Worm (Caenorhabditis elegans): ENCODE results near the gene Y43F4B.10.

The Y43F4B.10 gene

DNA sequence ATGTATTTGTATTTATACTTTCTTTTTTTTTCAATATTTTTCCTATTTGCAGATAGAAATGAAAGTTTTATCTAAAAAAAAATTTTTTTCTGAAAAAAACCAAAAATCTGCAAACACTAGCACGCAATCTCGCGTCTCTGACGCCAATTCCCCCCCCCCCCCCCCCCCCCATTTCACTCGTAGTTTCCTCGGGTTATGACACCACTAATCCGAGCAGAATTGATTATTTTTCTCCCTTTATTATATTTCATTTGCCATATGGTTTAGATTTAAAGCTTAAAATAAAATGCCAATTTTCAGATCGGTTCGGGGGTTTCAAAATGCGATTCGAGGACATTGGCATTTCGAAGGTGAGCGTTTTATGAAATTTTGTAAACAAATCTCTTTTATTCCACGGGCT lies 32.9 kb downstream of the Y43F4B.10 start, which contains the start of gene mtm-6 (continued):
- no peak for TF ChIP-seq nhr-179 (tag; optimal IDR thresholded peaks at IDR 0.05)
- no peak for TF ChIP-seq nhr-80 (tag; optimal IDR thresholded peaks at IDR 0.05)
- TF ChIP-seq hlh-26 (GFP tag; conservative IDR thresholded peaks at IDR 0.05): no peak

ce11 chrIII:13347782-13348327 lies 34.0 kb downstream of the Y43F4B.10 start:
- TF ChIP-seq cebp-1 (GFP tag; IDR thresholded peaks at IDR 0.05): no peak
- peak; percentile 48 for TF ChIP-seq cebp-1 (tag; optimal IDR thresholded peaks at IDR 0.05)
- peak; percentile 35; the same call in 1 of the 2 replicates for TF ChIP-seq zfh-2 (GFP tag; conservative IDR thresholded peaks at IDR 0.05)
- no peak for TF ChIP-seq F23B12.7 (tag; optimal IDR thresholded peaks at IDR 0.05; ENCODE audit: insufficient read depth)

DNA sequence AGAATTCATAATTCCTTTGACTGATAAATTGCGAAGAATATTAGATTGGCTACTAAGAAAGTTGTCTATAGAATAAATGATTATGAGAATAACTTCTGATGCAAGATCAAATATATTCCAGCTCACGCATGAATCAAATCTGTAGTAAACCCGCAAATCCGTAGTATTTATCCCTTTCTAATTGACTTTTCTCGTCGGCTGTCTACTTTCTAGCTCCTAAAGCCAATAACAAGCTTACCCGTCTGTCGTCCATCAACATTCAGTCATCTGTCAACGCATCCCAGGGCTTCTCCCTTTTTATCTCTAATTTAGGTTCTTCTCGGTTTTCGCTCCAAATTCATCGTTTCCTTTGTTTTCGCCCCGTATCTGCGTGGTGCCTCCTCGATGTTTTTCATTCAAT lies 35.0 kb downstream of the Y43F4B.10 start:
- no peak for TF ChIP-seq F37B4.10 (GFP tag; IDR thresholded peaks at IDR 0.05)
- no peak for TF ChIP-seq aptf-2 (GFP tag; conservative IDR thresholded peaks at IDR 0.05)
- no peak for TF ChIP-seq Y67H2A.10 (GFP tag; conservative IDR thresholded peaks at IDR 0.05)
- no peak for TF ChIP-seq F10E7.11 (tag; optimal IDR thresholded peaks at IDR 0.05)
- TF ChIP-seq mes-4 (tag; optimal IDR thresholded peaks at IDR 0.05): no peak
- TF ChIP-seq Y79H2A.3 (GFP tag; conservative IDR thresholded peaks at IDR 0.05): no peak
- no peak for TF ChIP-seq Y95B8A.8 (GFP tag; IDR thresholded peaks at IDR 0.05)
- TF ChIP-seq tlf-1 (GFP tag; optimal IDR thresholded peaks at IDR 0.05): no peak
- no peak for TF ChIP-seq let-607 (tag; optimal IDR thresholded peaks at IDR 0.05)
- no peak for TF ChIP-seq dpff-1 (tag; optimal IDR thresholded peaks at IDR 0.05)
- no peak for TF ChIP-seq ztf-3 (GFP tag; optimal IDR thresholded peaks at IDR 0.05)

DNA sequence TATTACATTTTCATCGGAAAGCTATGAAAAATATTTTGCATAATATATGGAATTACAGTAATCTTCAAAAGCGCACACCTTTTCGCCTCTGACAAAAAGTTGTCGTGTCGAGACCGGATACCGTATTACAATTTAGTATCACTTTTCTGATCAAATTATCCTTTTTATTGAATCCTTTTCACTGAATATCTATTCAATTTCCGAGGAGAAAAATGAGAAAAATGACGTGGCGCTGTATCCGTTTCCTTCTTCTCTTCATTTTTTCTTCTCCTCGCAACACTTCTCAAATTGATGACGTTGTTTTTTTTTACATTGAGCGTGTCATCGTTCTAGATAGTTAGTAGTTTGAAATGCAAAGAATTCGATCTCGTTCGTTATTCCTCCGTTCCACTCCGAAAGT lies 37.1 kb downstream of the Y43F4B.10 start:
- no peak for TF ChIP-seq unc-130 (GFP tag; optimal IDR thresholded peaks at IDR 0.05)
- TF ChIP-seq Y53F4B.3 (GFP tag; IDR thresholded peaks at IDR 0.05): no peak
- no peak for TF ChIP-seq chd-7 (tag; optimal IDR thresholded peaks at IDR 0.05)
- no peak for TF ChIP-seq atf-7 (tag; optimal IDR thresholded peaks at IDR 0.05)
- no peak for TF ChIP-seq lin-40 (tag; optimal IDR thresholded peaks at IDR 0.05)
- TF ChIP-seq nhr-27 (tag; optimal IDR thresholded peaks at IDR 0.05): no peak
- TF ChIP-seq attf-5 (GFP tag; optimal IDR thresholded peaks at IDR 0.05): no peak
- no peak for TF ChIP-seq zfh-2 (GFP tag; conservative IDR thresholded peaks at IDR 0.05)
- no peak for TF ChIP-seq mel-28 (tag; optimal IDR thresholded peaks at IDR 0.05; ENCODE audit: borderline replicate concordance)

DNA sequence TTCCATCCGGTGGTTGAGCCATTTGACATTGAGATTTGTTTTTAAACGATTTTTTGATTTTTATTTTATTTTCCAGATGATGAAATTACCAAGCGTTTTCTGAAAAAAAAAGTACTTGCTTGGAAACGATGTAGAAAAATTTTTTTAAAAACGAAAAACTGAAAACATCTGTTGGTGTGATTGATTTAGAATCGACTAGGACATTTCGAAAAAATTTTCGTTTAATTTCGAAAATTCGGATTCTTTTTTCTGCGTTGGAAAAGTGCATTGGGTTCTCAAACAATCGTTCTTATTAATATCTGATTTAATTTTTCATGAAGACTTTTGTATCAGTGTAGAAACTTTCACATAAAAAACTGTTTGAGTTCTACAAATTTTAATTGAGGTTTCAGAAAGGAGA lies 45.4 kb downstream of the Y43F4B.10 start, which contains the start of gene F53A2.9:
F53A2.9 (minus strand) TSS at position 101 of the 400 bp plus-strand sequence.
- TF ChIP-seq nfya-1 (tag; optimal IDR thresholded peaks at IDR 0.05; ENCODE audit: borderline replicate concordance, insufficient read depth): no peak
- TF ChIP-seq ccch-3 (GFP tag; optimal IDR thresholded peaks at IDR 0.05): no peak
- no peak for TF ChIP-seq gei-17 (GFP tag; optimal IDR thresholded peaks at IDR 0.05)
- no peak for TF ChIP-seq zfh-2 (GFP tag; conservative IDR thresholded peaks at IDR 0.05)
- TF ChIP-seq madf-10 (tag; optimal IDR thresholded peaks at IDR 0.05): no peak
- TF ChIP-seq F52B5.7 (tag; optimal IDR thresholded peaks at IDR 0.05): no peak
- TF ChIP-seq hmg-20 (GFP tag; IDR thresholded peaks at IDR 0.05): no peak
- no peak for TF ChIP-seq nhr-27 (tag; optimal IDR thresholded peaks at IDR 0.05)
- TF ChIP-seq aptf-2 (GFP tag; conservative IDR thresholded peaks at IDR 0.05): no peak
- no peak for TF ChIP-seq attf-5 (GFP tag; optimal IDR thresholded peaks at IDR 0.05)
- no peak for TF ChIP-seq cebp-1 (GFP tag; IDR thresholded peaks at IDR 0.05)
- no peak for TF ChIP-seq cebp-1 (tag; optimal IDR thresholded peaks at IDR 0.05)
- no peak for TF ChIP-seq nhr-179 (tag; optimal IDR thresholded peaks at IDR 0.05)
